Worm (Caenorhabditis elegans) whole organism, young adult: ENCODE data around the gene ifas-1.

Experiments used
- aptf-2 ChIP-seq: fragments of 200-800 bp; sonication (Bioruptor generic); conservative IDR thresholded peaks from 2 replicates; pipeline ENCODE4 v1.3.6; 2022; ENCODE audit warnings: missing genetic modification reagents, missing genetic modification characterization, missing compliant biosample characterization
- aptf-3 ChIP-seq: fragments of 200-800 bp; sonication (Bioruptor generic); IDR thresholded peaks from 2 replicates; pipeline ENCODE4 v1.3.6; 2022; ENCODE audit warnings: missing genetic modification characterization, missing compliant biosample characterization
- atf-7 ChIP-seq: sonication (generic microtip); optimal IDR thresholded peaks from 2 replicates; lab custom pipeline; 2017; ENCODE audit warnings: mild to moderate bottlenecking, missing genetic modification characterization, missing compliant biosample characterization
- attf-5 ChIP-seq: fragments of 200-800 bp; sonication (Bioruptor generic); optimal IDR thresholded peaks from 2 replicates; lab custom pipeline; 2018; ENCODE audit warnings: mild to moderate bottlenecking, missing genetic modification characterization, missing compliant biosample characterization
- die-1 ChIP-seq: sonication (generic microtip); optimal IDR thresholded peaks from 2 replicates; lab custom pipeline; 2016; ENCODE audit warnings: missing genotype, mild to moderate bottlenecking, missing genetic modification characterization, missing compliant biosample characterization
- efl-1 ChIP-seq: fragments of 150-350 bp; optimal IDR thresholded peaks from 2 replicates; lab custom pipeline; 2014; ENCODE audit warnings: missing biosample characterization, missing genetic modification reagents, missing genetic modification characterization
- hsf-1 ChIP-seq: fragments of 200-800 bp; sonication (Bioruptor generic); IDR thresholded peaks from 2 replicates; pipeline ENCODE4 v1.3.6; 2022; ENCODE audit warnings: missing genetic modification reagents, missing genetic modification characterization, missing compliant biosample characterization
- rcor-1 ChIP-seq: fragments of 200-800 bp; sonication (Bioruptor generic); IDR thresholded peaks from 2 replicates; pipeline ENCODE4 v1.3.6; 2022; ENCODE audit warnings: missing genetic modification reagents, missing genetic modification characterization, missing compliant biosample characterization
- sdz-38 ChIP-seq: sonication (generic microtip); optimal IDR thresholded peaks from 2 replicates; lab custom pipeline; 2016; ENCODE audit warnings: missing genotype, missing genetic modification characterization, missing compliant biosample characterization
- snpc-4 ChIP-seq, 5 experiments: fragments of 150-350 bp in 1 of 5; sonication (generic microtip) in 4 of 5; optimal IDR thresholded peaks; 2 replicates each; lab custom pipeline; 2014 to 2018; ENCODE audit warnings: missing genetic modification characterization in 5 of 5, missing biosample characterization in 3 of 5, antibody characterized with exemption in 2 of 5, mild to moderate bottlenecking in 2 of 5, missing compliant biosample characterization in 2 of 5, missing genotype in 2 of 5, moderate library complexity in 2 of 5, missing genetic modification reagents in 1 of 5

ce11 chrII:3665181-3665580 is 23.3 kb downstream of the ifas-1 start:
- TF ChIP-seq die-1 (no peak), sdz-38 (tag; lab: Kevin White, UChicago) (no peak), atf-7 (tag; lab: Kevin White, UChicago) (no peak), efl-1 (GFP tag; lab: Kevin White, UChicago) (no peak), aptf-3 (GFP tag; lab: Robert Waterston, UW) (no peak), attf-5 (GFP tag; lab: Kevin White, UChicago) (no peak), snpc-4 (GFP tag; optimal IDR thresholded peaks at IDR 0.05; lab: Kevin White, UChicago) (no peak), snpc-4 (tag; optimal IDR thresholded peaks at IDR 0.05; lab: Kevin White, UChicago) (no peak), rcor-1 (GFP tag; lab: Robert Waterston, UW) (no peak), aptf-2 (GFP tag; lab: Robert Waterston, UW) (no peak), hsf-1 (GFP tag; lab: Robert Waterston, UW) (no peak)
